Fruit fly (Drosophila melanogaster) whole organism, wandering third instar larva: Measurements from ENCODE around the gene Acam.

Source experiments
- Abd-B ChIP-seq: fragments of >200 bp; optimal IDR thresholded peaks from 2 replicates; lab custom pipeline; 2017; ENCODE audit warnings: missing biosample characterization, missing genetic modification characterization
- h ChIP-seq: fragments of 200-800 bp; sonication (Bioruptor generic); optimal IDR thresholded peaks from 3 replicates; lab custom pipeline; 2016; ENCODE audit warnings: missing biosample characterization, mild to moderate bottlenecking, missing genetic modification characterization

DNA sequence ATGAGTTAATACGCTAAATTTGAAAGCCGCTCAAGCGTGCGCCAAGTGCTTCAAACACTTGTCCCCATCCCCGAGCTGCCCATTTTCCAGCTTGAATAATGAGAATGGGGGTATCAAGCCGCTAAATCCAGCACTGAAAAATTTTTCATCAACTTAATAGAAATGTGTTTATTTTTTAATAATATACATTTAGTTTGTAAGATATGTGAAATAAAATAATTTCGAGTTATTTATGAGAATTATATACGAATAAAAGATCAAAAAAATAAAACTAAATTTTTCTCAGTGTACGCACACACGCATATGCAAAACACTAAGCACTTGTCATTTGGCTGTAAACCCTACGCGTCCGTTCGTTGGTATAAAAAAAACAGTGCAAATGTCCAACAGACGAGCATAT lies 43.1 kb downstream of the Acam start:
- TF ChIP-seq Abd-B (GFP tag; lab: Kevin White, UChicago) (no peak), h (no peak)
